Worm (Caenorhabditis elegans): ENCODE measurements around the gene C27B7.2.

ce11 chrIV:8943430-8943829 is 50.8 kb downstream of the C27B7.2 start:
- no peak for TF ChIP-seq him-1 (tag; optimal IDR thresholded peaks at IDR 0.05)
- no peak for TF ChIP-seq dao-5 (tag; optimal IDR thresholded peaks at IDR 0.05)
- no peak for TF ChIP-seq W03F9.2 (tag; optimal IDR thresholded peaks at IDR 0.05)

Data from whole organism, L4/young adult.